Worm (Caenorhabditis elegans): Measurements from ENCODE around the gene C11H1.7.

DNA sequence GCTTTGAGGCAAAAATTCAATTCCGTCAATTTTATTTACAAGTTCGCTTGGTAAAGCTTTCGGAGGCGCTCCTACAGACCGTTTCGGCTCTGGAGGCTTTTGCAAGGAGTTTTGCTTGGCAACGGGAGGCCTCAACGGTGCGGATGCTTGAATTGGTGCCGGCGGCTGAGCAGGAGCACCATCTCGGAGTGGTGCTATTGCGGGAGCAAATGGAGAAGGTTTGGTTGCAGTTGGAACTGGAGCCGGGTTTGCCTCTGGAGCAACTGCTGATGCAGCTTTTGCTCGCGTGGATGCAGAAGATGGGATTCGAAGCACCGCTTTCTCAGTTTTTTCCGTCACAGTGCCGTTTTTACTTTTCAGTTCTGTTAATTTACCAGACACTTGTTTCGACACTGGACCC, 37.2 kb upstream of the C11H1.7 start:
- no peak for TF ChIP-seq ref-2 (tag; optimal IDR thresholded peaks at IDR 0.05)
- no peak for TF ChIP-seq ceh-31 (tag; optimal IDR thresholded peaks at IDR 0.05)
- no peak for TF ChIP-seq hlh-15 (tag; optimal IDR thresholded peaks at IDR 0.05)
- TF ChIP-seq sdc-2 (tag; optimal IDR thresholded peaks at IDR 0.05), result no peak
- no peak for TF ChIP-seq npax-4 (tag; optimal IDR thresholded peaks at IDR 0.05)
- TF ChIP-seq odd-2 (tag; optimal IDR thresholded peaks at IDR 0.05), result no peak
- no peak for TF ChIP-seq ceh-22 (tag; optimal IDR thresholded peaks at IDR 0.05)
- TF ChIP-seq gmeb-2 (tag; optimal IDR thresholded peaks at IDR 0.05), result no peak
- no peak for TF ChIP-seq sox-4 (tag; optimal IDR thresholded peaks at IDR 0.05)
- TF ChIP-seq K09A11.1 (tag; optimal IDR thresholded peaks at IDR 0.05; ENCODE audit: insufficient read depth), result no peak
- no peak for TF ChIP-seq C08G9.2 (tag; optimal IDR thresholded peaks at IDR 0.05)
- no peak for TF ChIP-seq madf-2 (tag; optimal IDR thresholded peaks at IDR 0.05)
- no peak for TF ChIP-seq hlh-8 (tag; optimal IDR thresholded peaks at IDR 0.05)

Data from whole organism, late embryonic.